Worm (Caenorhabditis elegans): ENCODE data around the gene trk-1.

The trk-1 gene

ce11 chrX:8925443-8925842 is 25.3 kb downstream of the trk-1 start (continued):
- TF ChIP-seq lag-1 (GFP tag; IDR thresholded peaks at IDR 0.05) = no peak
- TF ChIP-seq mcd-1 (GFP tag; IDR thresholded peaks at IDR 0.05) = no peak
- no peak for TF ChIP-seq K12H6.12 (tag; optimal IDR thresholded peaks at IDR 0.05)
- no peak for TF ChIP-seq Y53F4B.3 (GFP tag; IDR thresholded peaks at IDR 0.05)
- TF ChIP-seq akir-1 (GFP tag; optimal IDR thresholded peaks at IDR 0.05) = no peak
- no peak for TF ChIP-seq attf-3 (GFP tag; conservative IDR thresholded peaks at IDR 0.05)

ce11 chrX:8921221-8921620 is 29.6 kb downstream of the trk-1 start:
- TF ChIP-seq Y79H2A.3 (GFP tag; conservative IDR thresholded peaks at IDR 0.05) (no peak), ztf-18 (tag; optimal IDR thresholded peaks at IDR 0.05) (no peak), madf-3 (GFP tag; IDR thresholded peaks at IDR 0.05) (no peak), ama-1 (optimal IDR thresholded peaks at IDR 0.05) (no peak), ama-1 (GFP tag; optimal IDR thresholded peaks at IDR 0.05) (no peak), nhr-179 (tag; optimal IDR thresholded peaks at IDR 0.05) (no peak), nfya-2 (GFP tag; IDR thresholded peaks at IDR 0.05) (no peak), rpc-1 (optimal IDR thresholded peaks at IDR 0.05) (no peak), rpc-1 (tag; optimal IDR thresholded peaks at IDR 0.05) (no peak), F37B4.10 (GFP tag; IDR thresholded peaks at IDR 0.05) (no peak), F52B5.7 (tag; optimal IDR thresholded peaks at IDR 0.05) (no peak), hlh-12 (tag; optimal IDR thresholded peaks at IDR 0.05) (no peak), sptf-2 (GFP tag; optimal IDR thresholded peaks at IDR 0.05) (no peak), nfyb-1 (GFP tag; IDR thresholded peaks at IDR 0.05) (no peak), snpc-4 (GFP tag; optimal IDR thresholded peaks at IDR 0.05) (no peak), snpc-4 (tag; optimal IDR thresholded peaks at IDR 0.05) (no peak), egl-44 (GFP tag; IDR thresholded peaks at IDR 0.05) (no peak), gei-17 (GFP tag; optimal IDR thresholded peaks at IDR 0.05) (no peak)

- TF ChIP-seq chd-7 (tag; optimal IDR thresholded peaks at IDR 0.05) (no peak), bed-2 (GFP tag; IDR thresholded peaks at IDR 0.05) (no peak), aptf-2 (GFP tag; conservative IDR thresholded peaks at IDR 0.05) (no peak), somi-1 (GFP tag; optimal IDR thresholded peaks at IDR 0.05) (no peak), madf-6 (GFP tag; IDR thresholded peaks at IDR 0.05) (no peak), unc-130 (GFP tag; optimal IDR thresholded peaks at IDR 0.05) (no peak), ztf-26 (tag; optimal IDR thresholded peaks at IDR 0.05) (no peak), C17E4.6 (GFP tag; IDR thresholded peaks at IDR 0.05) (no peak)
Measured at ce11 chrX:8919323-8919722, 31.5 kb downstream of the trk-1 start, which contains the start of gene nlp-14. nlp-14 (minus strand) TSS chrX:8919423.

- TF ChIP-seq gei-17 (GFP tag; optimal IDR thresholded peaks at IDR 0.05) = no peak
- TF ChIP-seq snpc-1.1 (tag; optimal IDR thresholded peaks at IDR 0.05; ENCODE audit: insufficient read depth) = no peak
- no peak for TF ChIP-seq F57C9.4 (tag; optimal IDR thresholded peaks at IDR 0.05)
- no peak for TF ChIP-seq nfyb-1 (GFP tag; IDR thresholded peaks at IDR 0.05)
- TF ChIP-seq hmg-20 (GFP tag; IDR thresholded peaks at IDR 0.05) = no peak
- TF ChIP-seq snpc-1.3 (tag; optimal IDR thresholded peaks at IDR 0.05; ENCODE audit: insufficient read depth) = no peak
- TF ChIP-seq rec-8 (tag; optimal IDR thresholded peaks at IDR 0.05) = no peak
- TF ChIP-seq C06A6.2 (GFP tag; conservative IDR thresholded peaks at IDR 0.05) = no peak
- no peak for TF ChIP-seq ceh-40 (GFP tag; IDR thresholded peaks at IDR 0.05)
Measured at ce11 chrX:8918792-8919191, 32.0 kb downstream of the trk-1 start.

All from whole organism, young adult.